Fruit fly (Drosophila melanogaster) whole organism, prepupa: Measurements from ENCODE around the gene RhoGAP68F.

Experiments used
- CG11762 ChIP-seq: fragments of 200-800 bp; sonication (Bioruptor generic); optimal IDR thresholded peaks from 3 replicates; lab custom pipeline; 2016; ENCODE audit warnings: missing biosample characterization, missing genetic modification characterization; ENCODE audit not compliant: insufficient read depth
- Hr38 ChIP-seq: sonication (Bioruptor generic); optimal IDR thresholded peaks from 2 replicates; lab custom pipeline; 2016; ENCODE audit warnings: missing biosample characterization, missing genetic modification characterization
- Hr39 ChIP-seq: fragments of 200-800 bp; sonication (Bioruptor generic); optimal IDR thresholded peaks from 2 replicates; lab custom pipeline; 2016; ENCODE audit warnings: missing biosample characterization, missing genetic modification characterization
- Lpt ChIP-seq: fragments of 200-800 bp; sonication (Bioruptor generic); optimal IDR thresholded peaks from 3 replicates; lab custom pipeline; 2016; ENCODE audit warnings: missing biosample characterization, missing genetic modification characterization
- dac ChIP-seq: fragments of 200-800 bp; sonication (Bioruptor generic); optimal IDR thresholded peaks from 2 replicates; lab custom pipeline; 2017; ENCODE audit warnings: missing biosample characterization, mild to moderate bottlenecking, missing genetic modification characterization

- TF ChIP-seq CG11762 (GFP tag; lab: Kevin White, UChicago) (no peak), dac (no peak), Hr39 (no peak), Hr38 (GFP tag; lab: Kevin White, UChicago) (no peak), Lpt (GFP tag; lab: Kevin White, UChicago) (no peak)
Observed at dm6 chr3L:12099329-12100031, 39.2 kb upstream of the RhoGAP68F start.
